Worm (Caenorhabditis elegans): ENCODE results near the gene F56D6.9.

ce11 chrIV:3917405-3917804 lies 25.3 kb downstream of the F56D6.9 start, which contains the start of gene F56D6.14:
- TF ChIP-seq cog-1 (tag; optimal IDR thresholded peaks at IDR 0.05) (no peak), T22C8.4 (GFP tag; IDR thresholded peaks at IDR 0.05) (no peak), med-1 (GFP tag; optimal IDR thresholded peaks at IDR 0.05; ENCODE audit: insufficient read depth) (no peak)
